Worm (Caenorhabditis elegans): ENCODE measurements around the gene tor-2.

The tor-2 gene

DNA sequence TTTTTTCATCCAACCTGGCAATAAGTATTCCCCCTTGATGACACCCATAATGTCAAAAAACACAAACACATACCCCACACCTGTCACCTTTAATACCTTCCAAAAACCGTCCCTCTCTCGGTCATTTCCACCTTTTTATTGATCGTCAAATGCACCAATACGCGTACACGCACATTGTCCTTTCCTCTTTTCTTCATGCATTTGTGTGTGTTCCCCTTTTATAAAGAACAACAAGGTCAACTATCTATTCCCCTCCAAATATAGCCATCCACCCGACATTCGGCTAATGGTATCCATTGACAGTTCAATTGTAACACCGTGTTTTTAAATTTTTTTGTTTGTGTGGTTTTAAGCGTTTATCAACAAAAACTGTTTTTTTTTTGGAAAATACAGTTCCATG is 38.8 kb downstream of the tor-2 start:
- peak; percentile 98 for TF ChIP-seq nhr-2 (tag; optimal IDR thresholded peaks at IDR 0.05)
- no peak for TF ChIP-seq unc-120 (tag; optimal IDR thresholded peaks at IDR 0.05; ENCODE audit: poor library complexity, severe bottlenecking)

DNA sequence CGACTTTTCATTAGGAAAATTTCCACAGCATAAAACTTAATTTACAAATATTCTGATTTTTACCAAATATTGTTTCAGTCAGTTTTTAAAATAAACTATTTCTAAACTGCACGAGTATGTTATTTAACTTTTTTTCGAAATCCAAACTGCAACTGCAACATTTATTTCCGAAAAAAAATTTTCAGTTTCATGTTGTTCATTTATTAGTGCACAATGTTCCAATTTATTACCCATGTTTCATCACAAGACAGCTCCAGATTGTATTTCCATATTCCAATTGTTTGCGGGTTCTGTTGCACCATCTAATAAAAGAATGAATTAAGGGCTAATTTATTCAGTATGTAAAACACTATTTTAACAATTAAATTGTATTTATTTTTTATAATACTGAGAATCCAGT is 42.3 kb downstream of the tor-2 start:
- TF ChIP-seq nhr-76 (tag; optimal IDR thresholded peaks at IDR 0.05): no peak
- TF ChIP-seq ceh-83 (GFP tag; optimal IDR thresholded peaks at IDR 0.05): no peak
- TF ChIP-seq elt-1 (tag; optimal IDR thresholded peaks at IDR 0.05; ENCODE audit: borderline replicate concordance, insufficient read depth): no peak
- no peak for TF ChIP-seq nhr-12 (tag; optimal IDR thresholded peaks at IDR 0.05)

DNA sequence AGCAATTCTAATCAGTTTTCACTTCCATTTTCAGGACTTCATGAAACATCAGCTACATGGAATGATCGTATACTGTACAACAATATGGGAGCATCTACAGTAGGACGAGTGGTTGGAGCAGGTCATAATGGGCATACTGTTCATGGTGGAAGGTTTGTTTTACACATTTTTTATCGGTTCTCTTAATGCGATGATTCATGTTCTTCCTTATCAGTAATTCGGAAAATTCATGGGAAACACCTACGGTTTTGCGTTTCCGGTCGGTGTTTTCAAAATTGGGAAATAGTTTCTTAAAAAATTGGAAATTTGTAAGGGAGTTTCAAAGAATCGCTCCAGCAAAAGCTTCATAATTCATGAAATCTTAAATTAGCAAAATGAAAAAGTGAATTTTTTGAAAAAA is 43.1 kb downstream of the tor-2 start:
- TF ChIP-seq nhr-237 (tag; optimal IDR thresholded peaks at IDR 0.05) (no peak), flh-1 (GFP tag; optimal IDR thresholded peaks at IDR 0.05) (no peak), elt-3 (tag; optimal IDR thresholded peaks at IDR 0.05) (no peak), sptf-1 (tag; optimal IDR thresholded peaks at IDR 0.05) (no peak), nhr-12 (tag; optimal IDR thresholded peaks at IDR 0.05) (no peak), ztf-11 (tag; optimal IDR thresholded peaks at IDR 0.05) (no peak), snpc-4 (tag; optimal IDR thresholded peaks at IDR 0.05) (no peak), M03D4.4 (tag; optimal IDR thresholded peaks at IDR 0.05) (no peak), elt-1 (tag; optimal IDR thresholded peaks at IDR 0.05; ENCODE audit: borderline replicate concordance, insufficient read depth) (no peak), drap-1 (GFP tag; optimal IDR thresholded peaks at IDR 0.05) (no peak), ces-1 (GFP tag; optimal IDR thresholded peaks at IDR 0.05) (no peak), unc-62 (GFP tag; optimal IDR thresholded peaks at IDR 0.05) (no peak), mls-2 (tag; optimal IDR thresholded peaks at IDR 0.05) (no peak), ham-2 (GFP tag; optimal IDR thresholded peaks at IDR 0.05) (no peak), cnd-1 (tag; optimal IDR thresholded peaks at IDR 0.05) (no peak)

DNA sequence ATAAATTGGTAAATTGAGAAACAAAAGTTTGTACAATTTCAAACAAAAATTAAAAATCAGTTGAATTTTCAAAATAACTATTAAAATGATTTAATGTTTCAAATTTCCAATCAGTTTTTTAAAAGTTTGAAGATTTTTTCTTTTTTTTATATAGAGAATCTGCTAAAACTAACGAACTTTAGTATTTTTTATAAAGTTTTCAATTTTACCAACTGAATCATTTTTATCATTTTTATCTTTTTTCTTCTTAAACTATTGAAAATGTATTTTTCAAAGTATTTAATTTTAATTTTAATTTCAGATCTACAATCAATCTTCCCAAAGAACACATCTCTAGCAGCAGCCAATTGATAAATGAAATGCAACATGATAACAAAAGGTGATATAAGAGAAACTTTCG is 49.9 kb downstream of the tor-2 start, which contains the start of gene Y37A1A.4:
Y37A1A.4 (plus strand) TSS at position 301 of the 400 bp plus-strand sequence.
- TF ChIP-seq tbx-8 (GFP tag; optimal IDR thresholded peaks at IDR 0.05) (no peak), nhr-76 (tag; optimal IDR thresholded peaks at IDR 0.05) (no peak), blmp-1 (tag; optimal IDR thresholded peaks at IDR 0.05) (no peak), ceh-43 (GFP tag; optimal IDR thresholded peaks at IDR 0.05) (no peak), ceh-39 (tag; optimal IDR thresholded peaks at IDR 0.05) (no peak), bed-3 (GFP tag; optimal IDR thresholded peaks at IDR 0.05) (no peak), ham-2 (GFP tag; optimal IDR thresholded peaks at IDR 0.05) (no peak), snpc-4 (tag; optimal IDR thresholded peaks at IDR 0.05) (no peak)

All from whole organism, mixed stage, embryonic.